Worm (Caenorhabditis elegans) whole organism, L2 larva: ENCODE measurements around the gene C46E10.3.

Experiments
- ama-1 ChIP-seq: fragments of 150-350 bp; optimal IDR thresholded peaks from 2 replicates; lab custom pipeline; 2018; ENCODE audit warnings: inconsistent platforms
- ceh-16 ChIP-seq: fragments of 150-350 bp; optimal IDR thresholded peaks from 2 replicates; lab custom pipeline; 2014; ENCODE audit warnings: missing biosample characterization, missing genetic modification characterization
- dmd-4 ChIP-seq: sonication (generic microtip); optimal IDR thresholded peaks from 2 replicates; lab custom pipeline; 2017; ENCODE audit warnings: missing biosample characterization, missing genetic modification characterization
- elt-3 ChIP-seq: sonication (generic microtip); optimal IDR thresholded peaks from 2 replicates; lab custom pipeline; 2017; ENCODE audit warnings: missing biosample characterization, missing genetic modification characterization
- lin-13 ChIP-seq: fragments of 150-350 bp; optimal IDR thresholded peaks from 2 replicates; lab custom pipeline; 2014; ENCODE audit warnings: missing biosample characterization, missing genetic modification reagents, missing genetic modification characterization
- lsy-2 ChIP-seq, 2 experiments: fragments of 150-350 bp in 1 of 2; sonication (generic microtip) in 1 of 2; optimal IDR thresholded peaks; 2 replicates each; lab custom pipeline; 2014 to 2017; ENCODE audit warnings: missing biosample characterization in 2 of 2, missing genetic modification characterization in 2 of 2
- nhr-23 ChIP-seq: fragments of 150-350 bp; optimal IDR thresholded peaks from 2 replicates; lab custom pipeline; 2014; ENCODE audit warnings: missing biosample characterization, missing genetic modification reagents, missing genetic modification characterization
- nhr-6 ChIP-seq: fragments of 150-350 bp; optimal IDR thresholded peaks from 2 replicates; lab custom pipeline; 2014; ENCODE audit warnings: missing biosample characterization, missing genetic modification characterization
- snpc-4 ChIP-seq: fragments of 150-350 bp; optimal IDR thresholded peaks from 2 replicates; lab custom pipeline; 2014; ENCODE audit warnings: missing biosample characterization, missing genetic modification characterization
- unc-62 ChIP-seq: fragments of 150-350 bp; optimal IDR thresholded peaks from 2 replicates; lab custom pipeline; 2014; ENCODE audit warnings: missing biosample characterization, missing genetic modification reagents, missing genetic modification characterization
- ztf-11 ChIP-seq: sonication (generic microtip); optimal IDR thresholded peaks from 2 replicates; lab custom pipeline; 2017; ENCODE audit warnings: missing biosample characterization, missing genetic modification characterization
- ztf-4 ChIP-seq: fragments of 150-350 bp; optimal IDR thresholded peaks from 2 replicates; lab custom pipeline; 2014; ENCODE audit warnings: missing biosample characterization, missing genetic modification characterization

- TF ChIP-seq dmd-4 (tag; lab: Kevin White, UChicago) = no peak
- no peak for TF ChIP-seq lin-13 (GFP tag; lab: Kevin White, UChicago)
- no peak for TF ChIP-seq ceh-16
- no peak for TF ChIP-seq lsy-2 (tag; optimal IDR thresholded peaks at IDR 0.05; lab: Kevin White, UChicago)
- TF ChIP-seq nhr-6 = no peak
- no peak for TF ChIP-seq ztf-11
- no peak for TF ChIP-seq snpc-4 (tag; lab: Kevin White, UChicago)
- TF ChIP-seq elt-3 (tag; lab: Kevin White, UChicago) = no peak
- no peak for TF ChIP-seq ztf-4
- TF ChIP-seq ama-1 = no peak
- no peak for TF ChIP-seq nhr-23 (tag; lab: Kevin White, UChicago)
- TF ChIP-seq unc-62 (GFP tag; lab: Kevin White, UChicago) = no peak
Observed at ce11 chrII:3743684-3744200, 22.6 kb downstream of the C46E10.3 start, which contains the start of gene nta-1.
